Worm (Caenorhabditis elegans): ENCODE results near the gene T19C9.10.

DNA sequence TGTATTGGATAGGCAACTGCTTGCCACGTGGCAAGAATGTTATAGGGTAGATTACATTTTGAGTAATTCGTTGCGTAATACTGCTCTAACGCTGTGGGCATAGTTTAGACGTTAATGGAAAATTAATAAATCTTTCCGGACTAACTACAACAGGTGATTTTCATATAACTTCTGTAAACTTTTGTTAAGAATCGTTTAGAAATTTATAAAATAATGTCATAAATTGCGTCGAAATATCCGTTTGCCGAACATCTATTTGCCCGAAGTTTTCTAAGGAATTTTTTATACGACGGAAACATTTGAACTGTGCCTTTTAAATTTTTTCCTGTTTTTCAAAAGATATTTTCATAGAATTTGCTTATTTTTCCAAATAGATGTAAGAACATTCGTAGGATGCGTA, 10.3 kb upstream of the T19C9.10 start, which contains the start of gene srh-112:
- TF ChIP-seq aly-2 (tag; optimal IDR thresholded peaks at IDR 0.05) (no peak), nhr-237 (tag; optimal IDR thresholded peaks at IDR 0.05) (no peak)
